Worm (Caenorhabditis elegans) whole organism, late embryonic: ENCODE results near the gene sti-1.

ENCODE experiments used
- K02D7.2 ChIP-seq: sonication (generic microtip); optimal IDR thresholded peaks from 2 replicates; lab custom pipeline; 2017; ENCODE audit warnings: mild to moderate bottlenecking, missing genetic modification characterization, missing compliant biosample characterization
- ama-1 ChIP-seq: fragments of 150-350 bp; optimal IDR thresholded peaks from 2 replicates; lab custom pipeline; 2014
- tbx-2 ChIP-seq: sonication (generic microtip); optimal IDR thresholded peaks from 2 replicates; lab custom pipeline; 2016; ENCODE audit warnings: missing genetic modification characterization, missing compliant biosample characterization
- unc-55 ChIP-seq: sonication (generic microtip); optimal IDR thresholded peaks from 2 replicates; lab custom pipeline; 2017; ENCODE audit warnings: missing biosample characterization, missing genetic modification reagents, missing genetic modification characterization

- TF ChIP-seq tbx-2 (tag; lab: Kevin White, UChicago): no peak
- no peak for TF ChIP-seq unc-55
- no peak for TF ChIP-seq ama-1 (lab: Kevin White, UChicago)
- TF ChIP-seq K02D7.2 (tag; lab: Kevin White, UChicago): no peak
These were observed 47.3 kb upstream of the sti-1 start for ce11 chrV:725807-726572.
